Worm (Caenorhabditis elegans): Measurements from ENCODE around the gene Y51H7C.8.

DNA sequence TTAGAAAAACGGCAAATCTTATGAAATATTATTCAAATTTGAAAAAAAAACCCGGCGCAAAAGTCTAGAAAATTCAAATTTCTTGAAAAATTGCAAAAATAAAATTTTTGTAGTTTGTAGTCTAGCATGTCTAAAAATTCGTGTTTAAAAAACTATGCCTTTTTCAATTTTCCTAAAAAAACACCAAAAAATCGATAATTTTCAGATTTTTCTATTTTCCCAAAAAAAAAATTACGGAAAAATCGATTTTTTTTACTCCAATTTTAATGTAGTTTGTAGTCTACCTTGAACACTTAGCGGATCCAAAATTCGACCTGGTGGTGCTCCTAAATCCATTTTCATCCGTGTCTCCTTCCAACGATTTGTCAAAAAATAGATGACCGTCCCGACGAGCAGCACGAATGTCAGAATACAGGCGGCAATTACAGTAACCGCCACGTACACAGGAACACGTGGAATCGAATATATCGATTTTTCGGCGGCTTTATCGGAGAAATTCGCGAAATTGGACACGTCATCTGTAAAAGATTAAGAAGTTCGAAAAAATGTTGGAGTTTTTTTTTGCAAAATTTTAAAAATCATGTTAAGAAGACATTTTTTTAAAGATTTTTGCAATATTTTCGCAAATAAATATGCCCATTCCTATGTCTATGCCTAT lies 19.4 kb downstream of the Y51H7C.8 start:
- TF ChIP-seq fkh-6 (tag; optimal IDR thresholded peaks at IDR 0.05) (no peak), ceh-2 (tag; optimal IDR thresholded peaks at IDR 0.05) (no peak), C08G9.2 (tag; optimal IDR thresholded peaks at IDR 0.05) (no peak), tbx-7 (tag; optimal IDR thresholded peaks at IDR 0.05) (no peak), C38D4.7 (GFP tag; optimal IDR thresholded peaks at IDR 0.05) (no peak), unc-55 (GFP tag; optimal IDR thresholded peaks at IDR 0.05) (no peak), fkh-10 (GFP tag; optimal IDR thresholded peaks at IDR 0.05) (no peak), ama-1 (optimal IDR thresholded peaks at IDR 0.05) (no peak), nfya-1 (tag; optimal IDR thresholded peaks at IDR 0.05) (no peak)
